Fruit fly (Drosophila melanogaster): ENCODE data around the gene Ntf-2.

DNA sequence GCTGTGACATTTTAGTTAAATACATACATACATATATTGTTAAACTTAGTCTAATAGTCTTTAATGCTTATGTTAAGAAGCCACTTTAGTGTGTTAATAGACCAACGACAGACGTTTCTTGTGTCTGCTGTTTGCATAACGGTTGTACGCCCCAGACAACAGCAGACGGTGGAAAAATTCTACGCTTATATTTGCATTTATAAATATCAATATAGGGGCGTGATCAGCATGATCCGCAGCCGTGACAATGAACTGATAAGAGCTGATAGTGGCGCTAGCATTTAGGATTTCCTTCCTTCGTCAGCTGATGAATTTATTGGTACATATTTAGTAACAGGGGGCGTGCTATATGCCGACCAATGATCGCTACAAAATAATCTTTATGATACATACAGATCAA, 30.5 kb downstream of the Ntf-2 start:
- no peak for TF ChIP-seq CG32121 (GFP tag; IDR thresholded peaks at IDR 0.05)
- TF ChIP-seq CG9948 (tag; optimal IDR thresholded peaks at IDR 0.05) = no peak
- no peak for TF ChIP-seq D1 (tag; optimal IDR thresholded peaks at IDR 0.05)
- no peak for TF ChIP-seq CG10348 (GFP tag; IDR thresholded peaks at IDR 0.05)
- no peak for TF ChIP-seq Snoo (tag; optimal IDR thresholded peaks at IDR 0.05)
- no peak for TF ChIP-seq rn (GFP tag; IDR thresholded peaks at IDR 0.05)
- no peak for TF ChIP-seq Ets98B (GFP tag; IDR thresholded peaks at IDR 0.05)
- no peak for TF ChIP-seq Pif1B (GFP tag; optimal IDR thresholded peaks at IDR 0.05)
- peak; percentile 16 for TF ChIP-seq EcR (GFP tag; optimal IDR thresholded peaks at IDR 0.05)

Data from whole organism, pupa.